Fruit fly (Drosophila melanogaster) whole organism, embryonic: ENCODE results near the gene CG15141.
A peak's percentile ranks its signal among the peaks of the same experiment; 100 is the strongest.

Experiments
- Aef1 ChIP-seq: fragments of 200-800 bp; sonication (Bioruptor generic); IDR thresholded peaks from 3 replicates; pipeline ENCODE4 v1.3.6; 2022; ENCODE audit warnings: missing biosample characterization, missing genetic modification characterization
- CG10431 ChIP-seq: fragments of 200-800 bp; sonication (Bioruptor generic); optimal IDR thresholded peaks from 3 replicates; lab custom pipeline; 2018; ENCODE audit warnings: missing biosample characterization, mild to moderate bottlenecking, missing genetic modification characterization
- CG10959 ChIP-seq: fragments of 200-800 bp; sonication (Bioruptor generic); IDR thresholded peaks from 2 replicates; pipeline ENCODE4 v1.3.6; 2022; ENCODE audit warnings: missing biosample characterization, missing genetic modification characterization
- CG11398 ChIP-seq: fragments of 200-800 bp; sonication (Bioruptor generic); optimal IDR thresholded peaks from 2 replicates; lab custom pipeline; 2016; ENCODE audit warnings: missing biosample characterization, missing genetic modification characterization
- CG11695 ChIP-seq: fragments of 200-800 bp; sonication (Bioruptor generic); IDR thresholded peaks from 3 replicates; pipeline ENCODE4 v1.3.6; 2022; ENCODE audit warnings: missing biosample characterization, missing genetic modification characterization
- CG12155 ChIP-seq: fragments of 200-800 bp; sonication (Bioruptor generic); optimal IDR thresholded peaks from 3 replicates; lab custom pipeline; 2016; ENCODE audit warnings: missing biosample characterization, missing genetic modification characterization
- CG1233 ChIP-seq: fragments of 200-800 bp; sonication (Bioruptor generic); optimal IDR thresholded peaks from 4 replicates; lab custom pipeline; 2018; ENCODE audit warnings: missing biosample characterization, mild to moderate bottlenecking, missing genetic modification characterization
- CG12659 ChIP-seq: fragments of 200-800 bp; sonication (Bioruptor generic); optimal IDR thresholded peaks from 3 replicates; lab custom pipeline; 2017; ENCODE audit warnings: mild to moderate bottlenecking, missing biosample characterization, missing genetic modification reagents, missing genetic modification characterization
- CG15073 ChIP-seq: fragments of 200-800 bp; sonication (Bioruptor generic); optimal IDR thresholded peaks from 2 replicates; lab custom pipeline; 2016; ENCODE audit warnings: missing biosample characterization, missing genetic modification characterization
- CG15514 ChIP-seq: fragments of 200-800 bp; sonication (Bioruptor generic); optimal IDR thresholded peaks from 3 replicates; lab custom pipeline; 2017; ENCODE audit warnings: missing biosample characterization, missing genetic modification characterization, mild to moderate bottlenecking, moderate library complexity, missing genetic modification reagents
- CG1647 ChIP-seq: fragments of 200-800 bp; sonication (Bioruptor generic); optimal IDR thresholded peaks from 3 replicates; lab custom pipeline; 2016; ENCODE audit warnings: missing biosample characterization, missing genetic modification characterization
- CG16813 ChIP-seq: fragments of 200-800 bp; sonication (Bioruptor generic); IDR thresholded peaks from 3 replicates; pipeline ENCODE4 v1.3.6; 2022; ENCODE audit warnings: missing biosample characterization, missing genetic modification characterization; ENCODE audit not compliant: partially characterized antibody
- CG17186 ChIP-seq: fragments of 200-800 bp; sonication (Bioruptor generic); optimal IDR thresholded peaks from 3 replicates; lab custom pipeline; 2017; ENCODE audit warnings: missing biosample characterization, missing genetic modification reagents, missing genetic modification characterization
- CG17328 ChIP-seq: fragments of 200-800 bp; sonication (Bioruptor generic); IDR thresholded peaks from 2 replicates; pipeline ENCODE4 v1.3.6; 2022; ENCODE audit warnings: missing biosample characterization, missing genetic modification characterization
- CG17829 ChIP-seq: fragments of 200-800 bp; optimal IDR thresholded peaks from 2 replicates; lab custom pipeline; 2019; ENCODE audit warnings: missing biosample characterization, mild to moderate bottlenecking, missing genetic modification characterization, moderate library complexity
- CG18619 ChIP-seq: fragments of 200-800 bp; sonication (Bioruptor generic); optimal IDR thresholded peaks from 3 replicates; lab custom pipeline; 2017; ENCODE audit warnings: missing biosample characterization, mild to moderate bottlenecking, missing genetic modification characterization
- CG2120 ChIP-seq: fragments of 200-800 bp; sonication (Bioruptor generic); optimal IDR thresholded peaks from 3 replicates; lab custom pipeline; 2016; ENCODE audit warnings: missing biosample characterization, missing genetic modification characterization
- CG30403 ChIP-seq: fragments of 200-800 bp; sonication (Bioruptor generic); optimal IDR thresholded peaks from 3 replicates; lab custom pipeline; 2016; ENCODE audit warnings: missing biosample characterization, missing genetic modification characterization
- CG4707 ChIP-seq: fragments of 200-800 bp; sonication (Bioruptor generic); optimal IDR thresholded peaks from 2 replicates; lab custom pipeline; 2018; ENCODE audit warnings: missing biosample characterization, mild to moderate bottlenecking, missing genetic modification characterization, moderate library complexity
- CG7357 ChIP-seq: fragments of 200-800 bp; sonication (Bioruptor generic); IDR thresholded peaks from 3 replicates; pipeline ENCODE4 v1.3.6; 2022; ENCODE audit warnings: missing biosample characterization, missing genetic modification characterization
- CG8478 ChIP-seq: fragments of >200 bp; optimal IDR thresholded peaks from 2 replicates; lab custom pipeline; 2018
- Chrac-16 ChIP-seq: fragments of 200-800 bp; sonication (Bioruptor generic); optimal IDR thresholded peaks from 3 replicates; lab custom pipeline; 2016; ENCODE audit warnings: missing biosample characterization, missing genetic modification characterization
- Deaf1 ChIP-seq: fragments of 200-800 bp; optimal IDR thresholded peaks from 3 replicates; lab custom pipeline; 2019; ENCODE audit warnings: missing biosample characterization, mild to moderate bottlenecking, missing genetic modification characterization, moderate library complexity
- Dp ChIP-seq: fragments of 200-800 bp; sonication (Bioruptor generic); optimal IDR thresholded peaks from 2 replicates; lab custom pipeline; 2018; ENCODE audit warnings: missing biosample characterization, mild to moderate bottlenecking, missing genetic modification characterization, moderate library complexity
- E2f2 ChIP-seq: fragments of 200-800 bp; sonication (Bioruptor generic); IDR thresholded peaks from 2 replicates; pipeline ENCODE4 v1.3.6; 2022; ENCODE audit warnings: missing biosample characterization, missing genetic modification characterization
- H2.0 ChIP-seq: fragments of 200-800 bp; sonication (Bioruptor generic); IDR thresholded peaks from 2 replicates; pipeline ENCODE4 v1.3.6; 2022; ENCODE audit warnings: missing biosample characterization, missing genetic modification characterization
- Hr39 ChIP-seq: fragments of >200 bp; optimal IDR thresholded peaks from 2 replicates; lab custom pipeline; 2017
- Hr51 ChIP-seq, 2 experiments: fragments of 200-800 bp; sonication (Bioruptor generic); optimal IDR thresholded peaks; 2 replicates in 1 of 2; 3 replicates in 1 of 2; lab custom pipeline; 2016 to 2018; ENCODE audit warnings: missing biosample characterization in 2 of 2, missing genetic modification characterization in 2 of 2, mild to moderate bottlenecking in 1 of 2, moderate library complexity in 1 of 2
- Lpt ChIP-seq: fragments of >200 bp; optimal IDR thresholded peaks from 2 replicates; lab custom pipeline; 2018; ENCODE audit warnings: missing biosample characterization, missing genetic modification characterization
- Med ChIP-seq: fragments of 200-800 bp; sonication (Bioruptor generic); peaks from one replicate; lab custom pipeline; 2016; ENCODE audit warnings: missing biosample characterization, missing genetic modification characterization, mild to moderate bottlenecking, inconsistent platforms, moderate library complexity
- Spps ChIP-seq: fragments of 200-800 bp; sonication (Bioruptor generic); optimal IDR thresholded peaks from 2 replicates; lab custom pipeline; 2018; ENCODE audit warnings: missing biosample characterization, mild to moderate bottlenecking, missing genetic modification characterization
- TFAM ChIP-seq: fragments of 200-800 bp; sonication (Bioruptor generic); optimal IDR thresholded peaks from 2 replicates; lab custom pipeline; 2017; ENCODE audit warnings: missing biosample characterization, missing genetic modification characterization, inconsistent platforms
- Vsx1 ChIP-seq: fragments of 200-800 bp; sonication (Bioruptor generic); optimal IDR thresholded peaks from 2 replicates; lab custom pipeline; 2017; ENCODE audit warnings: missing biosample characterization, mild to moderate bottlenecking, missing genetic modification characterization, missing genetic modification reagents
- amos ChIP-seq: fragments of 200-800 bp; sonication (Bioruptor generic); IDR thresholded peaks from 2 replicates; pipeline ENCODE4 v1.3.6; 2022; ENCODE audit warnings: missing biosample characterization, missing genetic modification characterization; ENCODE audit not compliant: partially characterized antibody
- bcd ChIP-seq: fragments of 200-800 bp; sonication (Bioruptor generic); optimal IDR thresholded peaks from 2 replicates; lab custom pipeline; 2017; ENCODE audit warnings: missing biosample characterization, mild to moderate bottlenecking, missing genetic modification characterization
- chif ChIP-seq, 2 experiments: fragments of 200-800 bp; sonication (Bioruptor generic); optimal IDR thresholded peaks; 3 replicates each; lab custom pipeline; 2016; ENCODE audit warnings: missing biosample characterization in 2 of 2, missing genetic modification characterization in 2 of 2
- crp ChIP-seq, 2 experiments: fragments of 200-800 bp; sonication (Bioruptor generic); optimal IDR thresholded peaks; 2 replicates in 1 of 2; 3 replicates in 1 of 2; lab custom pipeline; 2017; ENCODE audit warnings: missing biosample characterization in 2 of 2, missing genetic modification characterization in 2 of 2, mild to moderate bottlenecking in 1 of 2, moderate library complexity in 1 of 2
- disco-r ChIP-seq: fragments of 200-800 bp; sonication (Bioruptor generic); optimal IDR thresholded peaks from 2 replicates; lab custom pipeline; 2016; ENCODE audit warnings: missing biosample characterization, missing genetic modification characterization
- dmrt99B ChIP-seq: fragments of 200-800 bp; sonication (Bioruptor generic); optimal IDR thresholded peaks from 2 replicates; lab custom pipeline; 2018; ENCODE audit warnings: missing biosample characterization, mild to moderate bottlenecking, missing genetic modification characterization, moderate library complexity
- dysf ChIP-seq: fragments of 200-800 bp; sonication (Bioruptor generic); IDR thresholded peaks from 3 replicates; pipeline ENCODE4 v1.3.6; 2022; ENCODE audit warnings: missing biosample characterization, missing genetic modification characterization
- grau ChIP-seq: fragments of 200-800 bp; optimal IDR thresholded peaks from 3 replicates; lab custom pipeline; 2019; ENCODE audit warnings: missing biosample characterization, mild to moderate bottlenecking, missing genetic modification characterization, moderate library complexity
- inv ChIP-seq: fragments of 200-800 bp; sonication (Bioruptor generic); IDR thresholded peaks from 2 replicates; pipeline ENCODE4 v1.3.6; 2022; ENCODE audit warnings: missing biosample characterization, missing genetic modification characterization; ENCODE audit not compliant: partially characterized antibody
- ken ChIP-seq: fragments of 200-800 bp; sonication (Bioruptor generic); IDR thresholded peaks from 3 replicates; pipeline ENCODE4 v1.3.6; 2022; ENCODE audit warnings: missing biosample characterization, missing genetic modification characterization
- prd ChIP-seq, 3 experiments: fragments of >200 bp in 2 of 3; fragments of 200-800 bp in 1 of 3; sonication (Bioruptor generic) in 1 of 3; optimal IDR thresholded peaks in 2 of 3; IDR thresholded peaks in 1 of 3; 2 replicates in 2 of 3; 3 replicates in 1 of 3; pipeline versions ENCODE4 v1.3.6 to Lab custom; 2017 to 2022; ENCODE audit warnings: missing biosample characterization in 1 of 3, missing genetic modification characterization in 1 of 3
- seq ChIP-seq: fragments of 200-800 bp; sonication (Bioruptor generic); IDR thresholded peaks from 2 replicates; pipeline ENCODE4 v1.3.6; 2022; ENCODE audit warnings: missing biosample characterization, missing genetic modification characterization
- sqz ChIP-seq: fragments of 200-800 bp; sonication (Bioruptor generic); optimal IDR thresholded peaks from 3 replicates; lab custom pipeline; 2018; ENCODE audit warnings: missing biosample characterization, mild to moderate bottlenecking, missing genetic modification characterization
- stwl ChIP-seq: fragments of 200-800 bp; sonication (Bioruptor generic); optimal IDR thresholded peaks from 3 replicates; lab custom pipeline; 2018; ENCODE audit warnings: missing biosample characterization, mild to moderate bottlenecking, missing genetic modification characterization, moderate library complexity
- tap ChIP-seq: fragments of 200-800 bp; optimal IDR thresholded peaks from 3 replicates; lab custom pipeline; 2019; ENCODE audit warnings: missing biosample characterization, mild to moderate bottlenecking, missing genetic modification characterization, moderate library complexity
- tin ChIP-seq: fragments of 200-800 bp; sonication (Bioruptor generic); optimal IDR thresholded peaks from 3 replicates; lab custom pipeline; 2016; ENCODE audit warnings: missing biosample characterization, missing genetic modification characterization
- wek ChIP-seq: fragments of 200-800 bp; sonication (Bioruptor generic); optimal IDR thresholded peaks from 3 replicates; lab custom pipeline; 2018; ENCODE audit warnings: missing biosample characterization, mild to moderate bottlenecking, missing genetic modification characterization, moderate library complexity
- zen2 ChIP-seq: fragments of 200-800 bp; sonication (Bioruptor generic); IDR thresholded peaks from 3 replicates; pipeline ENCODE4 v1.3.6; 2022; ENCODE audit warnings: missing biosample characterization, missing genetic modification characterization; ENCODE audit not compliant: partially characterized antibody

The CG15141 gene

dm6 chr2L:17385221-17385529 lies 25.3 kb upstream of the CG15141 start (continued):
- TF ChIP-seq Lpt (GFP tag; lab: Kevin White, UChicago) (no peak), tin (GFP tag; lab: Kevin White, UChicago) (no peak), wek (GFP tag; lab: Kevin White, UChicago) (no peak), CG4707 (GFP tag; lab: Kevin White, UChicago) (no peak), TFAM (GFP tag; lab: Kevin White, UChicago) (no peak), Hr51 (GFP tag; optimal IDR thresholded peaks at IDR 0.05; lab: Kevin White, UChicago) (peak in 1 of 2 experiments; percentile 23), bcd (GFP tag; lab: Kevin White, UChicago) (peak; percentile 4), sqz (GFP tag; lab: Kevin White, UChicago) (peak; percentile 57), grau (peak; percentile 13), inv (GFP tag; lab: Robert Waterston, UW) (no peak), CG12659 (GFP tag; lab: Kevin White, UChicago) (no peak), tap (no peak), Med (GFP tag; lab: Kevin White, UChicago) (peak; percentile 74), dysf (GFP tag; lab: Robert Waterston, UW) (0 out of 3 replicates have a peak, but pooled peaks have one; percentile 13), CG11398 (no peak), Dp (GFP tag; lab: Kevin White, UChicago) (peak; percentile 72), crp (GFP tag; optimal IDR thresholded peaks at IDR 0.05; lab: Kevin White, UChicago) (peak; percentile 36 to 90), seq (GFP tag; lab: Robert Waterston, UW) (no peak), Aef1 (peak; percentile 89), stwl (tag; lab: Kevin White, UChicago) (peak; percentile 29), prd (optimal IDR thresholded peaks at IDR 0.05; lab: Kevin White, UChicago) (no peak), prd (GFP tag; IDR thresholded peaks at IDR 0.05; lab: Robert Waterston, UW) (no peak), CG12155 (GFP tag; lab: Kevin White, UChicago) (no peak), CG17829 (tag; lab: Kevin White, UChicago) (peak; percentile 15), CG8478 (lab: Kevin White, UChicago) (no peak), amos (GFP tag; lab: Robert Waterston, UW) (no peak; the same call in 1 of the 2 replicates), Spps (no peak), CG10431 (GFP tag; lab: Kevin White, UChicago) (no peak), CG16813 (GFP tag; lab: Robert Waterston, UW) (no peak), disco-r (no peak), CG10959 (GFP tag; lab: Robert Waterston, UW) (no peak), CG1647 (GFP tag; lab: Kevin White, UChicago) (no peak), CG30403 (GFP tag; lab: Kevin White, UChicago) (no peak), E2f2 (GFP tag; lab: Robert Waterston, UW) (peak; percentile 62), ken (GFP tag; lab: Robert Waterston, UW) (no peak), dmrt99B (tag; lab: Kevin White, UChicago) (peak; percentile 24), zen2 (GFP tag; lab: Robert Waterston, UW) (no peak), Vsx1 (no peak), Chrac-16 (no peak), CG1233 (GFP tag; lab: Kevin White, UChicago) (no peak), CG15073 (GFP tag; lab: Kevin White, UChicago) (no peak), CG11695 (GFP tag; lab: Robert Waterston, UW) (0 out of 3 replicates have a peak, but pooled peaks have one; percentile 51), Deaf1 (tag; lab: Kevin White, UChicago) (peak; percentile 9), CG18619 (GFP tag; lab: Kevin White, UChicago) (no peak), CG15514 (GFP tag; lab: Kevin White, UChicago) (no peak), CG2120 (GFP tag; lab: Kevin White, UChicago) (peak; percentile 19), CG17328 (GFP tag; lab: Robert Waterston, UW) (no peak), chif (GFP tag; optimal IDR thresholded peaks at IDR 0.05; lab: Kevin White, UChicago) (no peak), CG17186 (GFP tag; lab: Kevin White, UChicago) (no peak), CG7357 (GFP tag; lab: Robert Waterston, UW) (no peak), Hr39 (lab: Kevin White, UChicago) (no peak), H2.0 (GFP tag; lab: Robert Waterston, UW) (no peak)
